Worm (Caenorhabditis elegans): ENCODE measurements around the gene C33D3.5.

- TF ChIP-seq ZK546.5 (tag; optimal IDR thresholded peaks at IDR 0.05) (no peak), ceh-82 (tag; optimal IDR thresholded peaks at IDR 0.05) (no peak), nhr-12 (tag; optimal IDR thresholded peaks at IDR 0.05) (no peak), nhr-67 (tag; optimal IDR thresholded peaks at IDR 0.05) (no peak), unc-39 (tag; optimal IDR thresholded peaks at IDR 0.05) (no peak), nhr-11 (tag; optimal IDR thresholded peaks at IDR 0.05) (no peak)
Observed at ce11 chrX:10453960-10454359, 37.2 kb upstream of the C33D3.5 start, which contains the start of gene lgc-41.
